Worm (Caenorhabditis elegans) whole organism, L2 larva: ENCODE results near the gene bcl-7.
A peak's percentile ranks its signal among the peaks of the same experiment; 100 is the strongest.

Experiments
- C34F6.9 ChIP-seq: fragments of 150-350 bp; optimal IDR thresholded peaks from 2 replicates; lab custom pipeline; 2014; ENCODE audit warnings: missing biosample characterization, missing genetic modification characterization
- F13H6.1 ChIP-seq: sonication (generic microtip); optimal IDR thresholded peaks from 2 replicates; lab custom pipeline; 2016; ENCODE audit warnings: missing genetic modification characterization, missing compliant biosample characterization
- R02D3.7 ChIP-seq: fragments of 150-350 bp; optimal IDR thresholded peaks from 2 replicates; lab custom pipeline; 2014; ENCODE audit warnings: missing biosample characterization, missing genetic modification characterization
- alr-1 ChIP-seq: fragments of 150-350 bp; optimal IDR thresholded peaks from 2 replicates; lab custom pipeline; 2014; ENCODE audit warnings: missing biosample characterization, missing genetic modification characterization
- blmp-1 ChIP-seq: sonication (generic microtip); optimal IDR thresholded peaks from 2 replicates; lab custom pipeline; 2017; ENCODE audit warnings: missing genetic modification characterization, mild to moderate bottlenecking, missing compliant biosample characterization, antibody characterized with exemption, moderate library complexity; ENCODE audit not compliant: insufficient read depth
- elt-1 ChIP-seq: fragments of 150-350 bp; optimal IDR thresholded peaks from 2 replicates; lab custom pipeline; 2014; ENCODE audit warnings: missing biosample characterization, missing genetic modification characterization
- gmeb-1 ChIP-seq: fragments of 150-350 bp; optimal IDR thresholded peaks from 2 replicates; lab custom pipeline; 2014; ENCODE audit warnings: missing biosample characterization, missing genetic modification characterization
- lin-13 ChIP-seq: fragments of 150-350 bp; optimal IDR thresholded peaks from 2 replicates; lab custom pipeline; 2014; ENCODE audit warnings: missing biosample characterization, missing genetic modification reagents, missing genetic modification characterization
- lin-39 ChIP-seq: fragments of 150-350 bp; optimal IDR thresholded peaks from 2 replicates; lab custom pipeline; 2014; ENCODE audit warnings: missing biosample characterization, missing genetic modification reagents, missing genetic modification characterization
- lsy-2 ChIP-seq, 2 experiments: fragments of 150-350 bp in 1 of 2; sonication (generic microtip) in 1 of 2; optimal IDR thresholded peaks; 2 replicates each; lab custom pipeline; 2014 to 2017; ENCODE audit warnings: missing biosample characterization in 2 of 2, missing genetic modification characterization in 2 of 2
- mab-5 ChIP-seq: fragments of 150-350 bp; optimal IDR thresholded peaks from 2 replicates; lab custom pipeline; 2014; ENCODE audit warnings: missing biosample characterization, missing genetic modification characterization
- mbf-1 ChIP-seq: sonication (generic microtip); optimal IDR thresholded peaks from 2 replicates; lab custom pipeline; 2017; ENCODE audit warnings: missing biosample characterization, missing genetic modification characterization
- mdl-1 ChIP-seq, 2 experiments: fragments of 150-350 bp in 1 of 2; sonication (generic microtip) in 1 of 2; optimal IDR thresholded peaks; 2 replicates each; lab custom pipeline; 2017; ENCODE audit warnings: missing biosample characterization in 2 of 2, missing genetic modification characterization in 2 of 2
- nhr-11 ChIP-seq: fragments of 150-350 bp; optimal IDR thresholded peaks from 2 replicates; lab custom pipeline; 2014; ENCODE audit warnings: missing biosample characterization, missing genetic modification characterization
- nhr-129 ChIP-seq: fragments of 150-350 bp; optimal IDR thresholded peaks from 2 replicates; lab custom pipeline; 2014; ENCODE audit warnings: missing biosample characterization, missing genetic modification characterization
- nhr-237 ChIP-seq: fragments of 150-350 bp; optimal IDR thresholded peaks from 2 replicates; lab custom pipeline; 2014; ENCODE audit warnings: missing biosample characterization, missing genetic modification characterization
- nhr-25 ChIP-seq: fragments of 150-350 bp; sonication (generic microtip); optimal IDR thresholded peaks from 3 replicates; lab custom pipeline; 2014; ENCODE audit warnings: missing biosample characterization, missing genetic modification characterization
- nhr-77 ChIP-seq: fragments of 150-350 bp; optimal IDR thresholded peaks from 2 replicates; lab custom pipeline; 2014; ENCODE audit warnings: missing biosample characterization, missing genetic modification characterization
- skn-1 ChIP-seq: sonication (generic microtip); optimal IDR thresholded peaks from 2 replicates; lab custom pipeline; 2017; ENCODE audit warnings: missing biosample characterization, missing genetic modification characterization
- sma-3 ChIP-seq: sonication (generic microtip); optimal IDR thresholded peaks from 2 replicates; lab custom pipeline; 2016; ENCODE audit warnings: missing genetic modification reagents, missing genetic modification characterization, missing compliant biosample characterization
- ztf-11 ChIP-seq: sonication (generic microtip); optimal IDR thresholded peaks from 2 replicates; lab custom pipeline; 2017; ENCODE audit warnings: missing biosample characterization, missing genetic modification characterization

Gene bcl-7

ce11 chrIII:5975005-5975730, 49.3 kb downstream of the bcl-7 start, which contains the start of gene mlp-1:
Gene mlp-1, minus strand, starts transcription at chrIII:5975055.
- TF ChIP-seq mab-5 (no peak), lin-39 (tag; lab: Kevin White, UChicago) (no peak), lin-13 (GFP tag; lab: Kevin White, UChicago) (no peak), gmeb-1 (tag; lab: Kevin White, UChicago) (no peak), alr-1 (tag; lab: Kevin White, UChicago) (no peak), lsy-2 (tag; optimal IDR thresholded peaks at IDR 0.05; lab: Kevin White, UChicago) (no peak), R02D3.7 (tag; lab: Kevin White, UChicago) (no peak), blmp-1 (tag; lab: Kevin White, UChicago) (no peak), nhr-77 (tag; lab: Kevin White, UChicago) (no peak), nhr-25 (tag; lab: Kevin White, UChicago) (no peak), nhr-237 (tag; lab: Kevin White, UChicago) (no peak), nhr-11 (tag; lab: Kevin White, UChicago) (no peak), mdl-1 (tag; optimal IDR thresholded peaks at IDR 0.05; lab: Kevin White, UChicago) (no peak), skn-1 (no peak), elt-1 (no peak), sma-3 (GFP tag; lab: Kevin White, UChicago) (no peak), ztf-11 (tag; lab: Kevin White, UChicago) (no peak), mbf-1 (no peak), C34F6.9 (no peak)
- TF ChIP-seq, all 48 proteins: peak for 0

DNA sequence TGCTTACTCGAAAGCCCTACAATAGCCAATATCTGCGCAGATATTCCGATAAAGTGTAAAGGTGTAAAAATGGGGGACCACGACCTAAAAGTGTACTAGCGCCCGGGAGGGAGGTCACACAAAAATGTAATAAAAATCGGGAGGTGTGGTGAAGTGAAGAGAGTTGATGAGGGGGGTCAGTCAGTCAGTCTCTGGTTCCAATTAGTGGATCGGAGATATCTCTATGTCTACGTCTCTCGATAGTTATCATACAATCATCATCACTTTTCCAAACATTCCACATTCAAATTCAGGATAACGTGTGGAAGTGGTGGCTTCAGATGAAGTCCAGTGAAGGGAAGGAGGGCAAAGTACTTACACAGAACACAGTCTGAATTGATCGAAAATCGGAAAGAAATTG, 50.1 kb downstream of the bcl-7 start:
- no peak for TF ChIP-seq F13H6.1 (tag; lab: Kevin White, UChicago)
- TF ChIP-seq nhr-129 (tag; lab: Kevin White, UChicago): peak; percentile 4
- TF ChIP-seq, all 48 proteins: peak for 1
